Worm (Caenorhabditis elegans) whole organism, L4 larva: ENCODE results near the gene col-38.

Source experiments
- D1046.2 ChIP-seq: fragments of 200-800 bp; sonication (Bioruptor generic); IDR thresholded peaks from 2 replicates; pipeline ENCODE4 v1.3.6; 2022; ENCODE audit warnings: missing genetic modification characterization, missing compliant biosample characterization
- F37D6.2 ChIP-seq: sonication (generic microtip); optimal IDR thresholded peaks from 2 replicates; lab custom pipeline; 2016; ENCODE audit warnings: mild to moderate bottlenecking, missing genetic modification characterization, missing compliant biosample characterization
- F44E2.7 ChIP-seq: fragments of 200-800 bp; sonication (Bioruptor generic); IDR thresholded peaks from 2 replicates; pipeline ENCODE4 v2.1.2; 2022; ENCODE audit warnings: missing genetic modification characterization, missing compliant biosample characterization
- Y5F2A.4 ChIP-seq: fragments of 200-800 bp; sonication (Bioruptor generic); optimal IDR thresholded peaks from 2 replicates; lab custom pipeline; 2018; ENCODE audit warnings: mild to moderate bottlenecking, missing genetic modification characterization, missing compliant biosample characterization
- Y75B8A.6 ChIP-seq: fragments of 200-800 bp; sonication (Bioruptor generic); IDR thresholded peaks from 2 replicates; pipeline ENCODE4 v1.3.6; 2022; ENCODE audit warnings: missing genetic modification reagents, missing genetic modification characterization, missing compliant biosample characterization
- ZK337.2 ChIP-seq: fragments of 200-800 bp; sonication (Bioruptor generic); IDR thresholded peaks from 2 replicates; pipeline ENCODE4 v1.3.6; 2022; ENCODE audit warnings: missing genetic modification reagents, missing genetic modification characterization, missing compliant biosample characterization
- ceh-32 ChIP-seq: sonication (generic microtip); optimal IDR thresholded peaks from 2 replicates; lab custom pipeline; 2016; ENCODE audit warnings: mild to moderate bottlenecking, missing genetic modification characterization, missing compliant biosample characterization; ENCODE audit not compliant: poor library complexity
- ceh-44 ChIP-seq: fragments of 200-800 bp; sonication (Bioruptor generic); IDR thresholded peaks from 2 replicates; pipeline ENCODE4 v1.3.6; 2022; ENCODE audit warnings: missing genetic modification reagents, missing genetic modification characterization, missing compliant biosample characterization
- cey-2 ChIP-seq: sonication (generic microtip); optimal IDR thresholded peaks from 3 replicates; lab custom pipeline; 2017; ENCODE audit warnings: missing genetic modification characterization, mild to moderate bottlenecking, missing compliant biosample characterization, antibody characterized with exemption, borderline replicate concordance; ENCODE audit not compliant: insufficient read depth
- daf-12 ChIP-seq: fragments of 150-350 bp; optimal IDR thresholded peaks from 2 replicates; lab custom pipeline; 2014; ENCODE audit warnings: missing biosample characterization, missing genetic modification reagents, missing genetic modification characterization
- daf-16 ChIP-seq, 3 experiments: sonication (generic microtip); optimal IDR thresholded peaks; 2 replicates each; lab custom pipeline; 2016 to 2017; ENCODE audit warnings: missing genetic modification characterization in 3 of 3, missing genetic modification reagents in 3 of 3, mild to moderate bottlenecking in 2 of 3, missing compliant biosample characterization in 2 of 3, missing biosample characterization in 1 of 3, moderate library complexity in 1 of 3
- dmd-6 ChIP-seq: fragments of 200-800 bp; sonication (Bioruptor generic); IDR thresholded peaks from 2 replicates; pipeline ENCODE4 v1.3.6; 2022; ENCODE audit warnings: missing genetic modification reagents, missing genetic modification characterization, missing compliant biosample characterization
- dmd-8 ChIP-seq: fragments of 200-800 bp; sonication (Bioruptor generic); IDR thresholded peaks from 2 replicates; pipeline ENCODE4 v1.3.6; 2022; ENCODE audit warnings: missing genetic modification characterization, missing compliant biosample characterization
- dpl-1 ChIP-seq: fragments of 150-350 bp; optimal IDR thresholded peaks from 2 replicates; lab custom pipeline; 2014; ENCODE audit warnings: missing biosample characterization, missing genetic modification reagents, missing genetic modification characterization
- duxl-1 ChIP-seq: sonication (generic microtip); optimal IDR thresholded peaks from 2 replicates; lab custom pipeline; 2016; ENCODE audit warnings: mild to moderate bottlenecking, missing genetic modification characterization, moderate library complexity, missing compliant biosample characterization; ENCODE audit not compliant: poor library complexity
- dve-1 ChIP-seq: sonication (generic microtip); optimal IDR thresholded peaks from 2 replicates; lab custom pipeline; 2017; ENCODE audit warnings: antibody characterized with exemption, mild to moderate bottlenecking, missing genetic modification characterization, missing compliant biosample characterization; ENCODE audit not compliant: insufficient read depth
- fkh-10 ChIP-seq: fragments of 150-350 bp; optimal IDR thresholded peaks from 2 replicates; lab custom pipeline; 2014; ENCODE audit warnings: missing biosample characterization, missing genetic modification reagents, missing genetic modification characterization
- fos-1 ChIP-seq: fragments of 150-350 bp; optimal IDR thresholded peaks from 2 replicates; lab custom pipeline; 2014; ENCODE audit warnings: missing biosample characterization, missing genetic modification characterization
- gei-8 ChIP-seq: fragments of 200-800 bp; sonication (Bioruptor generic); optimal IDR thresholded peaks from 2 replicates; lab custom pipeline; 2018; ENCODE audit warnings: mild to moderate bottlenecking, missing genetic modification characterization, missing compliant biosample characterization
- hlh-30 ChIP-seq: sonication (generic microtip); optimal IDR thresholded peaks from 2 replicates; lab custom pipeline; 2017; ENCODE audit warnings: antibody characterized with exemption, mild to moderate bottlenecking, missing genetic modification characterization, missing compliant biosample characterization; ENCODE audit not compliant: insufficient read depth
- lin-1 ChIP-seq: fragments of 200-800 bp; sonication (Bioruptor generic); IDR thresholded peaks from 2 replicates; pipeline ENCODE4 v1.3.6; 2022; ENCODE audit warnings: missing genetic modification reagents, missing genetic modification characterization, missing compliant biosample characterization
- lin-13 ChIP-seq: fragments of 150-350 bp; optimal IDR thresholded peaks from 2 replicates; lab custom pipeline; 2014; ENCODE audit warnings: missing biosample characterization, missing genetic modification reagents, missing genetic modification characterization
- madf-9 ChIP-seq: fragments of 200-800 bp; sonication (Bioruptor generic); conservative IDR thresholded peaks from 2 replicates; pipeline ENCODE4 v1.3.6; 2022; ENCODE audit warnings: missing genetic modification reagents, missing genetic modification characterization, missing compliant biosample characterization
- nhr-102 ChIP-seq: sonication (generic microtip); optimal IDR thresholded peaks from 2 replicates; lab custom pipeline; 2016; ENCODE audit warnings: mild to moderate bottlenecking, missing genetic modification characterization, moderate library complexity, missing compliant biosample characterization
- nhr-237 ChIP-seq: sonication (generic microtip); optimal IDR thresholded peaks from 2 replicates; lab custom pipeline; 2017; ENCODE audit warnings: missing biosample characterization, missing genetic modification characterization
- nhr-28 ChIP-seq: fragments of 150-350 bp; optimal IDR thresholded peaks from 2 replicates; lab custom pipeline; 2014; ENCODE audit warnings: missing biosample characterization, missing genetic modification characterization
- set-16 ChIP-seq: fragments of 200-800 bp; sonication (Bioruptor generic); IDR thresholded peaks from 2 replicates; pipeline ENCODE4 v1.3.6; 2022; ENCODE audit warnings: missing genetic modification reagents, missing genetic modification characterization, missing compliant biosample characterization
- unc-39 ChIP-seq: sonication (generic microtip); optimal IDR thresholded peaks from 2 replicates; lab custom pipeline; 2017; ENCODE audit warnings: missing biosample characterization, missing genetic modification characterization
- unc-62 ChIP-seq, 3 experiments: fragments of 150-350 bp in 1 of 3; sonication (generic microtip); optimal IDR thresholded peaks in 2 of 3; peaks in 1 of 3; 1 replicate in 1 of 3; 2 replicates in 2 of 3; lab custom pipeline; 2014 to 2017; ENCODE audit warnings: missing biosample characterization in 3 of 3, missing genetic modification characterization in 3 of 3, missing genetic modification reagents in 3 of 3, missing genotype in 1 of 3
- zfp-2 ChIP-seq: sonication (generic microtip); optimal IDR thresholded peaks from 2 replicates; lab custom pipeline; 2016; ENCODE audit warnings: mild to moderate bottlenecking, missing genetic modification characterization, missing compliant biosample characterization
- ztf-11 ChIP-seq: fragments of 150-350 bp; optimal IDR thresholded peaks from 2 replicates; lab custom pipeline; 2014; ENCODE audit warnings: missing biosample characterization, missing genetic modification characterization
- ztf-7 ChIP-seq: fragments of 150-350 bp; optimal IDR thresholded peaks from 2 replicates; lab custom pipeline; 2014; ENCODE audit warnings: missing biosample characterization, missing genetic modification characterization

col-38 gene

DNA sequence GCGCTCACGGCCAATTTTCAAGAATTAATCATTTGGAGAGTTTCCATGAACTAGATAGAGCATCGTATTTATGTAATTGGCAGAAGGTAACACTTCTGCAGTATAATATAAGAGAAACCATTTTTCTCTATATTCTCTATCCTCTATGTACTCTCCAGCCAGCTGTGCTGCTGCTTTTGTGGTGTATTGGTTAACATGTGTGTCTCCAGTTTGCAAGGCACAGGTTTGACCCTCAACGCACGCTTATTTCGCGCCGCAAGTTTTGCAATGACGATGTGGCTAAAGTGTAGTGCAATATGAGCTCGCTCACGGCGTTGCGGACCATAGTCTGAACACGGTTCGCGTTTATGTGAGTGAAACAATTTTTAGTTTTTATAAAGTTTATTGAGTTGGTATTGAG, 21.9 kb downstream of the col-38 start (continued):
- TF ChIP-seq Y5F2A.4 (GFP tag; lab: Kevin White, UChicago) = peak; percentile 80
- TF ChIP-seq duxl-1 (tag; lab: Kevin White, UChicago) = peak; percentile 81
- TF ChIP-seq Y75B8A.6 (GFP tag; lab: Robert Waterston, UW) = peak; percentile 61; the same call in 1 of the 2 replicates
- TF ChIP-seq F37D6.2 = peak; percentile 21
- peak; percentile 70; the same call in 1 of the 2 replicates for TF ChIP-seq ceh-44 (GFP tag; lab: Robert Waterston, UW)
- no peak for TF ChIP-seq daf-12
- no peak for TF ChIP-seq fos-1 (tag; lab: Kevin White, UChicago)
- peak; percentile 79 for TF ChIP-seq lin-1
- no peak; the same call in 1 of the 2 replicates for TF ChIP-seq F44E2.7 (GFP tag; lab: Robert Waterston, UW)

- no peak for TF ChIP-seq hlh-30 (tag; lab: Kevin White, UChicago)
- no peak for TF ChIP-seq madf-9
Observed at ce11 chrII:8545315-8545714, 23.6 kb downstream of the col-38 start, which contains the start of gene decr-1.2. decr-1.2 (plus strand) TSS chrII:8545615.

DNA sequence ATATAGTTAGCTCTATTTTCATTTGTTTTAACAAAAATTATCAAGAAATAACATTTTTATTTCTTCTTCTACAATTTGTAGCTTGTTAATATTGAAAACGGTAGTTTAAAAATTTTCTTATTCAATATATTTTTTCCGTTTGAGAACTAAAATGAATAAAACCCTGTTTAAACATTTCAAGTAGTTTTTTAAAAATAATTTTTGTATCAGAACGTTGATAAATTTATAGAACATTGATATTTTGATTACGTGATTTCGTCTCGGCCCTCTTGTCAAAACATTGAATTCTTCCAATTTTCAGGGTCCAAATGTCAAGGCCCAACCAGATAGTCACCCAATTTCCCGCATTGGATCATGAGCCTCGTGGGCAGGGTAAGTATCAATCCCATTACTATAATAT, 28.5 kb downstream of the col-38 start, which contains the start of gene pqn-73:
Gene pqn-73, plus strand, starts transcription at position 301 of the 400 bp plus-strand sequence.
- TF ChIP-seq lin-13 (GFP tag; lab: Kevin White, UChicago) (no peak), daf-16 (GFP tag; optimal IDR thresholded peaks at IDR 0.05; lab: Kevin White, UChicago) (no peak), daf-16 (tag; optimal IDR thresholded peaks at IDR 0.05; lab: Kevin White, UChicago) (no peak), dpl-1 (GFP tag; lab: Kevin White, UChicago) (no peak), dmd-8 (no peak), unc-62 (GFP tag; optimal IDR thresholded peaks at IDR 0.05 in 1 of 2; lab: Kevin White, UChicago) (no peak), unc-62 (tag; optimal IDR thresholded peaks at IDR 0.05; lab: Kevin White, UChicago) (no peak), D1046.2 (GFP tag; lab: Robert Waterston, UW) (no peak), nhr-237 (no peak), cey-2 (tag; lab: Kevin White, UChicago) (no peak), dve-1 (tag; lab: Kevin White, UChicago) (no peak), unc-39 (no peak), gei-8 (no peak), ceh-32 (tag; lab: Kevin White, UChicago) (no peak)

DNA sequence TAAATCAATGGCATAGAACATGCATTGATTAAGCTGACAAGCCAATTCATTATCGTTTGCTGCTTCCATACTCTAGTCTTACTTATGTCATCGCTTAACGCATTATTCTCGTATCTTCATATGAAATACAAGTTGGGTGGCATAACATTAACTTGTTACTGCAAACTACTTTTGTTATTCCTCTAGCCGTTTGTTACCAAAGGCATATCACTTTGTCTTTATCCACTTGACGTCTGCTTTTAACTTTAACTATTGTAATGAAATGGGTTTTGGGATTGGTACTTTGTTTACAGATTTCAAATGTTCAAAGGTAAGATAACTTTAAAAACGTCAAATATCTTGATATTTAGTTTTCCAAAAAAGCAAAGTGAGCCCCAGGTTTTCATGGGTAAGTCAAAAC, 32.8 kb downstream of the col-38 start, which contains the start of gene W01C9.2:
Gene W01C9.2, plus strand, starts transcription at position 301 of the 400 bp plus-strand sequence.
- no peak for TF ChIP-seq ztf-11 (tag; lab: Kevin White, UChicago)
- TF ChIP-seq unc-62 (GFP tag; optimal IDR thresholded peaks at IDR 0.05 in 1 of 2; lab: Kevin White, UChicago) = peak in 1 of 2 experiments; percentile 75
- TF ChIP-seq unc-62 (tag; optimal IDR thresholded peaks at IDR 0.05; lab: Kevin White, UChicago) = no peak

DNA sequence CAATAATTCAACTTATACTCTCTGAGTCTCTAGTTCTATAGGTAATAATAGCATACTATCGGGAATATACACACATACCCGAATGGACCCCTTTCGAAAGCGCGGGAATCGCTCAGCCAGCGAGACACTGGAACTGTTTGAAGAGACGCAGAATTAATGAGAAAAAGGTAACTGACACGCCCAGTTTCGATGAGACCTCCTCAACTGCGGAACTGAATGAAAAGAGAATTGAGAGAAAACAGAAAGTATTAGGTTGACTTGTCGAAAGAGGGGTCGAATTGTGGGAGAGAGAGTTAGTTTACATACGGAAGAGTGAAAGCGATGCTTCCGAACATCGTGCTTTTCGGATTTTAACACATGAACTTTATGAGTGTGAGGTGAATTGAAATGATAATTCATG, 36.9 kb downstream of the col-38 start:
- TF ChIP-seq ztf-11 (tag; lab: Kevin White, UChicago) (no peak), zfp-2 (tag; lab: Kevin White, UChicago) (no peak), set-16 (GFP tag; lab: Robert Waterston, UW) (no peak), nhr-28 (tag; lab: Kevin White, UChicago) (no peak), ztf-7 (no peak), cey-2 (tag; lab: Kevin White, UChicago) (no peak), ZK337.2 (GFP tag; lab: Robert Waterston, UW) (no peak), ceh-32 (tag; lab: Kevin White, UChicago) (no peak), nhr-102 (tag; lab: Kevin White, UChicago) (no peak), fkh-10 (GFP tag; lab: Kevin White, UChicago) (no peak), dmd-6 (GFP tag; lab: Robert Waterston, UW) (no peak)
